Fruit fly (Drosophila melanogaster) whole organism, embryonic: ENCODE results near the gene CG17777.

Source experiments
- Ada2b ChIP-seq: fragments of 200-800 bp; sonication (Bioruptor generic); IDR thresholded peaks from 2 replicates; pipeline ENCODE4 v1.3.6; 2022; ENCODE audit warnings: missing biosample characterization, missing genetic modification characterization
- Atf6 ChIP-seq: fragments of 200-800 bp; sonication (Bioruptor generic); IDR thresholded peaks from 2 replicates; pipeline ENCODE4 v1.3.6; 2022; ENCODE audit warnings: missing biosample characterization, missing genetic modification characterization
- BEAF-32 ChIP-seq: fragments of 200-800 bp; sonication (Bioruptor generic); optimal IDR thresholded peaks from 3 replicates; lab custom pipeline; 2017; ENCODE audit warnings: missing biosample characterization, missing genetic modification characterization, mild to moderate bottlenecking, moderate library complexity, missing genetic modification reagents
- CG10209 ChIP-seq: fragments of 200-800 bp; sonication (Bioruptor generic); optimal IDR thresholded peaks from 3 replicates; lab custom pipeline; 2017; ENCODE audit warnings: missing biosample characterization, mild to moderate bottlenecking, missing genetic modification characterization, missing genetic modification reagents
- CG12236 ChIP-seq: fragments of 200-800 bp; sonication (Bioruptor generic); optimal IDR thresholded peaks from 2 replicates; lab custom pipeline; 2016; ENCODE audit warnings: missing biosample characterization, missing genetic modification characterization
- CG12391 ChIP-seq: fragments of 200-800 bp; sonication (Bioruptor generic); optimal IDR thresholded peaks from 3 replicates; lab custom pipeline; 2018; ENCODE audit warnings: missing biosample characterization, mild to moderate bottlenecking, missing genetic modification characterization, moderate library complexity
- CG14441 ChIP-seq: fragments of 200-800 bp; sonication (Bioruptor generic); IDR thresholded peaks from 2 replicates; pipeline ENCODE4 v1.3.6; 2022; ENCODE audit warnings: missing biosample characterization, missing genetic modification characterization
- CG16813 ChIP-seq: fragments of 200-800 bp; sonication (Bioruptor generic); IDR thresholded peaks from 3 replicates; pipeline ENCODE4 v1.3.6; 2022; ENCODE audit warnings: missing biosample characterization, missing genetic modification characterization; ENCODE audit not compliant: partially characterized antibody
- CG17359 ChIP-seq: fragments of 200-800 bp; sonication (Bioruptor generic); optimal IDR thresholded peaks from 3 replicates; lab custom pipeline; 2018; ENCODE audit warnings: missing biosample characterization, mild to moderate bottlenecking, missing genetic modification characterization, moderate library complexity
- CG17829 ChIP-seq: fragments of 200-800 bp; optimal IDR thresholded peaks from 2 replicates; lab custom pipeline; 2019; ENCODE audit warnings: missing biosample characterization, mild to moderate bottlenecking, missing genetic modification characterization, moderate library complexity
- CG18262 ChIP-seq: fragments of 200-800 bp; optimal IDR thresholded peaks from 3 replicates; lab custom pipeline; 2019; ENCODE audit warnings: missing biosample characterization, mild to moderate bottlenecking, missing genetic modification characterization, moderate library complexity
- CG2875 ChIP-seq: fragments of 200-800 bp; sonication (Bioruptor generic); optimal IDR thresholded peaks from 2 replicates; lab custom pipeline; 2017; ENCODE audit warnings: missing biosample characterization, mild to moderate bottlenecking, missing genetic modification characterization, missing genetic modification reagents
- CG30020 ChIP-seq: fragments of 200-800 bp; optimal IDR thresholded peaks from 2 replicates; lab custom pipeline; 2019; ENCODE audit warnings: missing biosample characterization, mild to moderate bottlenecking, missing genetic modification characterization, moderate library complexity
- CG3281 ChIP-seq: fragments of 200-800 bp; sonication (Bioruptor generic); optimal IDR thresholded peaks from 3 replicates; lab custom pipeline; 2017; ENCODE audit warnings: missing biosample characterization, mild to moderate bottlenecking, missing genetic modification characterization
- CG3995 ChIP-seq: fragments of 200-800 bp; sonication (Bioruptor generic); optimal IDR thresholded peaks from 3 replicates; lab custom pipeline; 2016; ENCODE audit warnings: missing biosample characterization, missing genetic modification characterization
- CG6175 ChIP-seq: fragments of 200-800 bp; sonication (Bioruptor generic); IDR thresholded peaks from 3 replicates; pipeline ENCODE4 v1.3.6; 2022; ENCODE audit warnings: missing biosample characterization, missing genetic modification characterization
- CG6272 ChIP-seq: fragments of 200-800 bp; sonication (Bioruptor generic); IDR thresholded peaks from 2 replicates; pipeline ENCODE4 v1.3.6; 2022; ENCODE audit warnings: missing biosample characterization, missing genetic modification characterization
- CG8388 ChIP-seq: fragments of 200-800 bp; sonication (Bioruptor generic); optimal IDR thresholded peaks from 2 replicates; lab custom pipeline; 2019; ENCODE audit warnings: missing biosample characterization, mild to moderate bottlenecking, missing genetic modification characterization, moderate library complexity
- CG8765 ChIP-seq: fragments of 200-800 bp; sonication (Bioruptor generic); IDR thresholded peaks from 2 replicates; pipeline ENCODE4 v1.3.6; 2022; ENCODE audit warnings: missing biosample characterization, missing genetic modification characterization
- CG9797 ChIP-seq: fragments of 200-800 bp; sonication (Bioruptor generic); optimal IDR thresholded peaks from 3 replicates; lab custom pipeline; 2018; ENCODE audit warnings: missing biosample characterization, mild to moderate bottlenecking, missing genetic modification characterization
- CG9817 ChIP-seq: fragments of 200-800 bp; sonication (Bioruptor generic); optimal IDR thresholded peaks from 2 replicates; lab custom pipeline; 2018; ENCODE audit warnings: missing biosample characterization, mild to moderate bottlenecking, missing genetic modification characterization, moderate library complexity
- CoRest ChIP-seq: fragments of 200-800 bp; sonication (Bioruptor generic); optimal IDR thresholded peaks from 3 replicates; lab custom pipeline; 2018; ENCODE audit warnings: missing biosample characterization, mild to moderate bottlenecking, missing genetic modification characterization, moderate library complexity
- Dek ChIP-seq: fragments of 200-800 bp; sonication (Bioruptor generic); optimal IDR thresholded peaks from 3 replicates; lab custom pipeline; 2019; ENCODE audit warnings: missing biosample characterization, mild to moderate bottlenecking, missing genetic modification characterization, moderate library complexity
- H15 ChIP-seq: fragments of 200-800 bp; sonication (Bioruptor generic); IDR thresholded peaks from 3 replicates; pipeline ENCODE4 v1.3.6; 2022; ENCODE audit warnings: missing biosample characterization, missing genetic modification characterization
- Mad ChIP-seq: fragments of 200-800 bp; sonication (Bioruptor generic); optimal IDR thresholded peaks from 2 replicates; lab custom pipeline; 2016; ENCODE audit warnings: missing biosample characterization, missing genetic modification characterization
- Neu2 ChIP-seq: fragments of 200-800 bp; sonication (Bioruptor generic); optimal IDR thresholded peaks from 3 replicates; lab custom pipeline; 2016; ENCODE audit warnings: missing biosample characterization, missing genetic modification characterization, borderline replicate concordance
- Opbp ChIP-seq: fragments of 200-800 bp; sonication (Bioruptor generic); IDR thresholded peaks from 3 replicates; pipeline ENCODE4 v1.3.6; 2022; ENCODE audit warnings: missing biosample characterization, missing genetic modification characterization; ENCODE audit not compliant: partially characterized antibody
- Scr ChIP-seq: fragments of 200-800 bp; sonication (Bioruptor generic); IDR thresholded peaks from 2 replicates; pipeline ENCODE4 v1.3.6; 2022; ENCODE audit warnings: missing biosample characterization, missing genetic modification characterization; ENCODE audit not compliant: partially characterized antibody
- Spps ChIP-seq: fragments of 200-800 bp; sonication (Bioruptor generic); optimal IDR thresholded peaks from 2 replicates; lab custom pipeline; 2018; ENCODE audit warnings: missing biosample characterization, mild to moderate bottlenecking, missing genetic modification characterization
- YL-1 ChIP-seq: fragments of 200-800 bp; sonication (Bioruptor generic); optimal IDR thresholded peaks from 3 replicates; lab custom pipeline; 2017; ENCODE audit warnings: missing biosample characterization, mild to moderate bottlenecking, missing genetic modification characterization
- al ChIP-seq: fragments of 200-800 bp; sonication (Bioruptor generic); IDR thresholded peaks from 2 replicates; pipeline ENCODE4 v1.3.6; 2022; ENCODE audit warnings: missing biosample characterization, missing genetic modification characterization
- bowl ChIP-seq: fragments of 200-800 bp; sonication (Bioruptor generic); IDR thresholded peaks from 2 replicates; pipeline ENCODE4 v1.3.6; 2022; ENCODE audit warnings: missing biosample characterization, missing genetic modification characterization
- btn ChIP-seq: fragments of 200-800 bp; sonication (Bioruptor generic); optimal IDR thresholded peaks from 2 replicates; lab custom pipeline; 2016; ENCODE audit warnings: missing biosample characterization, missing genetic modification characterization
- chinmo ChIP-seq: fragments of 200-800 bp; sonication (Bioruptor generic); IDR thresholded peaks from 4 replicates; pipeline ENCODE4 v1.3.6; 2022; ENCODE audit warnings: missing biosample characterization, missing genetic modification characterization; ENCODE audit not compliant: partially characterized antibody
- dan ChIP-seq: fragments of 200-800 bp; sonication (Bioruptor generic); IDR thresholded peaks from 2 replicates; pipeline ENCODE4 v1.3.6; 2022; ENCODE audit warnings: missing biosample characterization, missing genetic modification characterization
- dimm ChIP-seq: fragments of 200-800 bp; sonication (Bioruptor generic); IDR thresholded peaks from 2 replicates; pipeline ENCODE4 v1.3.6; 2022; ENCODE audit warnings: missing biosample characterization, missing genetic modification characterization
- dmrt11E ChIP-seq: fragments of 200-800 bp; sonication (Bioruptor generic); optimal IDR thresholded peaks from 3 replicates; lab custom pipeline; 2018; ENCODE audit warnings: missing biosample characterization, mild to moderate bottlenecking, missing genetic modification characterization, moderate library complexity
- fru ChIP-seq: fragments of >200 bp; optimal IDR thresholded peaks from 2 replicates; lab custom pipeline; 2017
- her ChIP-seq: fragments of 200-800 bp; sonication (Bioruptor generic); optimal IDR thresholded peaks from 2 replicates; lab custom pipeline; 2016; ENCODE audit warnings: missing biosample characterization, missing genetic modification characterization
- jumu ChIP-seq: fragments of 200-800 bp; sonication (Bioruptor generic); optimal IDR thresholded peaks from 3 replicates; lab custom pipeline; 2016; ENCODE audit warnings: missing biosample characterization, missing genetic modification characterization
- kay ChIP-seq: fragments of 200-800 bp; sonication (Bioruptor generic); optimal IDR thresholded peaks from 2 replicates; lab custom pipeline; 2016; ENCODE audit warnings: missing biosample characterization, missing genetic modification characterization
- mam ChIP-seq: fragments of 200-800 bp; sonication (Bioruptor generic); optimal IDR thresholded peaks from 3 replicates; lab custom pipeline; 2016; ENCODE audit warnings: missing biosample characterization, missing genetic modification characterization
- nerfin-2 ChIP-seq: fragments of 200-800 bp; sonication (Bioruptor generic); IDR thresholded peaks from 2 replicates; pipeline ENCODE4 v1.3.6; 2022; ENCODE audit warnings: missing biosample characterization, missing genetic modification characterization; ENCODE audit not compliant: partially characterized antibody
- prd ChIP-seq, 3 experiments: fragments of >200 bp in 2 of 3; fragments of 200-800 bp in 1 of 3; sonication (Bioruptor generic) in 1 of 3; optimal IDR thresholded peaks in 2 of 3; IDR thresholded peaks in 1 of 3; 2 replicates in 2 of 3; 3 replicates in 1 of 3; pipeline versions ENCODE4 v1.3.6 to Lab custom; 2017 to 2022; ENCODE audit warnings: missing biosample characterization in 1 of 3, missing genetic modification characterization in 1 of 3
- pum ChIP-seq: fragments of 200-800 bp; sonication (Bioruptor generic); optimal IDR thresholded peaks from 2 replicates; lab custom pipeline; 2016; ENCODE audit warnings: missing biosample characterization, missing genetic modification characterization
- tll ChIP-seq, 2 experiments: fragments of 200-800 bp in 1 of 2; fragments of >200 bp in 1 of 2; sonication (Bioruptor generic) in 1 of 2; optimal IDR thresholded peaks; 2 replicates each; lab custom pipeline; 2017 to 2019; ENCODE audit warnings: missing biosample characterization in 2 of 2, missing genetic modification characterization in 2 of 2, mild to moderate bottlenecking in 1 of 2, moderate library complexity in 1 of 2
- tna ChIP-seq: fragments of 200-800 bp; sonication (Bioruptor generic); IDR thresholded peaks from 2 replicates; pipeline ENCODE4 v1.3.6; 2022; ENCODE audit warnings: missing biosample characterization, missing genetic modification characterization; ENCODE audit not compliant: partially characterized antibody
- tup ChIP-seq: fragments of 200-800 bp; sonication (Bioruptor generic); optimal IDR thresholded peaks from 2 replicates; lab custom pipeline; 2016; ENCODE audit warnings: missing biosample characterization, mild to moderate bottlenecking, missing genetic modification characterization, moderate library complexity
- vfl ChIP-seq: fragments of 200-800 bp; sonication (Bioruptor generic); optimal IDR thresholded peaks from 2 replicates; lab custom pipeline; 2016; ENCODE audit warnings: missing biosample characterization, missing genetic modification characterization

CG17777 gene

DNA sequence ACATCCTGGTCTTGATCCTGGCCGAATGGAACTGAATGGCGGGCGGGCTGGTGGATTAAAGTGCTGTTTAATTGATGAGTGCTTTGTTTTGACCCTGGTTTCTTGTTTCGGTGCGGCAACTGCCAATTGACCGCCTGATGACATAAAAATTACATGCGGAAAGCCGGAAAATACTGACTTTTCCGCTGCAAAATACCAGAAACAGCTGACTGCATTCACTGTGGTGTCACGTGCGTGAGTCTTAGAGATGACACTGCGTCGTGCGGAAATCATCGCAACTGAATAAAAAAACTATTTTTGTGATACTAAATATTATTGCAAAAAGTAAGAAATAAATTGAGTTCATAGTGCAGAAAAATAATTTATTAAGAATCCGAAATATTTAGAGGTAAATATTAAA lies 37.2 kb upstream of the CG17777 start, which contains the start of gene bcn92 (continued):
- TF ChIP-seq al (GFP tag; lab: Robert Waterston, UW) = 0 out of 2 replicates have a peak, but pooled peaks have one; percentile 6
- peak; percentile 85 for TF ChIP-seq tna (GFP tag; lab: Robert Waterston, UW)
- TF ChIP-seq CG6175 (GFP tag; lab: Robert Waterston, UW) = no peak
- TF ChIP-seq CG8388 (GFP tag; lab: Kevin White, UChicago) = peak; percentile 15
- no peak for TF ChIP-seq CG2875
- no peak for TF ChIP-seq Neu2 (GFP tag; lab: Kevin White, UChicago)
- no peak for TF ChIP-seq prd (optimal IDR thresholded peaks at IDR 0.05; lab: Kevin White, UChicago)
- TF ChIP-seq prd (GFP tag; IDR thresholded peaks at IDR 0.05; lab: Robert Waterston, UW) = peak; percentile 49; the same call in 1 of the 3 replicates
- TF ChIP-seq CG14441 (GFP tag; lab: Robert Waterston, UW) = peak; percentile 33; the same call in 1 of the 2 replicates
- TF ChIP-seq dan (GFP tag; lab: Robert Waterston, UW) = no peak
- no peak for TF ChIP-seq btn
- TF ChIP-seq Dek (tag; lab: Kevin White, UChicago) = peak; percentile 16
- TF ChIP-seq nerfin-2 (GFP tag; lab: Robert Waterston, UW) = peak; percentile 73
- TF ChIP-seq CG8765 = no peak
- TF ChIP-seq CG16813 (GFP tag; lab: Robert Waterston, UW) = peak; percentile 94
- peak; percentile 61 for TF ChIP-seq CG17829 (tag; lab: Kevin White, UChicago)
- TF ChIP-seq CG12236 = no peak
- TF ChIP-seq BEAF-32 (GFP tag; lab: Kevin White, UChicago) = peak; percentile 90
- TF ChIP-seq H15 (GFP tag; lab: Robert Waterston, UW) = peak; percentile 42; the same call in 1 of the 3 replicates
- TF ChIP-seq CG30020 (tag; lab: Kevin White, UChicago) = peak; percentile 26
- no peak for TF ChIP-seq dimm (GFP tag; lab: Robert Waterston, UW)
- peak; percentile 50 for TF ChIP-seq jumu
- TF ChIP-seq CG6272 (GFP tag; lab: Robert Waterston, UW) = peak; percentile 31; the same call in 1 of the 2 replicates
- peak; percentile 5 for TF ChIP-seq CG9817
- 0 out of 2 replicates have a peak, but pooled peaks have one; percentile 23 for TF ChIP-seq Atf6 (GFP tag; lab: Robert Waterston, UW)
- TF ChIP-seq CG18262 (tag; lab: Kevin White, UChicago) = peak; percentile 19
- TF ChIP-seq her (GFP tag; lab: Kevin White, UChicago) = peak; percentile 30
- peak; percentile 3 for TF ChIP-seq tup (GFP tag; lab: Kevin White, UChicago)
- peak; percentile 23 for TF ChIP-seq YL-1 (GFP tag; lab: Kevin White, UChicago)
- no peak for TF ChIP-seq bowl
- peak; percentile 40; the same call in 1 of the 2 replicates for TF ChIP-seq Ada2b
- peak; percentile 22 for TF ChIP-seq CoRest (tag; lab: Kevin White, UChicago)
- TF ChIP-seq fru = no peak
- no peak for TF ChIP-seq tll (GFP tag; optimal IDR thresholded peaks at IDR 0.05; lab: Kevin White, UChicago)
- peak; percentile 32 for TF ChIP-seq pum (GFP tag; lab: Kevin White, UChicago)
- no peak for TF ChIP-seq kay (GFP tag; lab: Kevin White, UChicago)
- peak; percentile 24 for TF ChIP-seq CG3281 (GFP tag; lab: Kevin White, UChicago)
- TF ChIP-seq Opbp (GFP tag; lab: Robert Waterston, UW) = peak; percentile 94
- peak; percentile 54 for TF ChIP-seq mam
- peak; percentile 80 for TF ChIP-seq CG9797
- TF ChIP-seq CG3995 (GFP tag; lab: Kevin White, UChicago) = peak; percentile 28
- TF ChIP-seq CG10209 (GFP tag; lab: Kevin White, UChicago) = peak; percentile 19
- no peak for TF ChIP-seq Spps (tag; lab: Kevin White, UChicago)
- TF ChIP-seq CG12391 (tag; lab: Kevin White, UChicago) = peak; percentile 64
- TF ChIP-seq Scr (GFP tag; lab: Robert Waterston, UW) = peak; percentile 95
- TF ChIP-seq chinmo = peak; percentile 91; the same call in 3 of the 4 replicates
- peak; percentile 3 for TF ChIP-seq CG17359 (tag; lab: Kevin White, UChicago)
- TF ChIP-seq vfl (GFP tag; lab: Kevin White, UChicago) = peak; percentile 33
- peak; percentile 9 for TF ChIP-seq dmrt11E (tag; lab: Kevin White, UChicago)
- TF ChIP-seq Mad = peak; percentile 39
